Worm (Caenorhabditis elegans) whole organism, L3 larva: ENCODE data around the gene tomm-7.

Experiments used
- ama-1 ChIP-seq: fragments of 150-350 bp; optimal IDR thresholded peaks from 2 replicates; lab custom pipeline; 2018
- egl-27 ChIP-seq: sonication (generic microtip); optimal IDR thresholded peaks from 4 replicates; lab custom pipeline; 2017; ENCODE audit warnings: missing biosample characterization, missing genetic modification reagents, missing genetic modification characterization
- mdl-1 ChIP-seq: fragments of 150-350 bp; optimal IDR thresholded peaks from 2 replicates; lab custom pipeline; 2014; ENCODE audit warnings: missing biosample characterization, missing genetic modification characterization
- nhr-28 ChIP-seq: fragments of 150-350 bp; optimal IDR thresholded peaks from 2 replicates; lab custom pipeline; 2014; ENCODE audit warnings: missing biosample characterization, missing genetic modification characterization
- snpc-4 ChIP-seq: fragments of 150-350 bp; optimal IDR thresholded peaks from 2 replicates; lab custom pipeline; 2014; ENCODE audit warnings: missing biosample characterization, missing genetic modification characterization

DNA sequence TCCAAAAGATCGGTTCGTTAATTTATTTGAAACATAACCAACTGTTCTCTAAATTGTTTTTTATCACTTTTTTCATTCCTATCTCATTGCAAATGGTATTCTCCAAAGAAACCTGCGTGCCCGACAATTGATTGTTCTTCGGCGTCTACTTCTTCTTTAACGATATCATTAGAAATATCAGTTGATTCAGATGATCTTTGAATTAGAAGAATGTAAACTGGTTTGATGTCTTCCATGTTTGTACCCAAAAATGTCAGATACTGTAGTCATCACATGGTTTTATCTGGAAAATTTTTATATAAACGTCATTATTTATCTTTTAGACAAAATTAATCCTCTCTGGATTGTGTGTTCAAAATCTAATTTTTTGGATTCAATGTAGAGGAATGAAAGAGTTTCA, 38.3 kb downstream of the tomm-7 start:
- TF ChIP-seq mdl-1 (tag; lab: Kevin White, UChicago) (no peak), snpc-4 (tag; lab: Kevin White, UChicago) (no peak), ama-1 (no peak), egl-27 (tag; lab: Kevin White, UChicago) (no peak), nhr-28 (tag; lab: Kevin White, UChicago) (no peak)
